Worm (Caenorhabditis elegans) whole organism, young adult: ENCODE measurements around the gene F46G10.2.

Experiments used
- B0336.3 ChIP-seq: fragments of 200-800 bp; sonication (Bioruptor generic); IDR thresholded peaks from 2 replicates; pipeline ENCODE4 v1.3.6; 2022; ENCODE audit warnings: missing genetic modification characterization, missing compliant biosample characterization
- C06A6.2 ChIP-seq: fragments of 200-800 bp; sonication (Bioruptor generic); conservative IDR thresholded peaks from 2 replicates; pipeline ENCODE4 v1.3.6; 2022; ENCODE audit warnings: missing genetic modification characterization, missing compliant biosample characterization
- F33H1.4 ChIP-seq: fragments of 200-800 bp; sonication (Bioruptor generic); IDR thresholded peaks from 2 replicates; pipeline ENCODE4 v1.3.6; 2022; ENCODE audit warnings: missing genetic modification reagents, missing genetic modification characterization, missing compliant biosample characterization
- F37B4.10 ChIP-seq: fragments of 200-800 bp; sonication (Bioruptor generic); IDR thresholded peaks from 2 replicates; pipeline ENCODE4 v1.3.6; 2022; ENCODE audit warnings: missing genetic modification characterization, missing compliant biosample characterization
- F39B2.1 ChIP-seq: fragments of 200-800 bp; sonication (Bioruptor generic); IDR thresholded peaks from 2 replicates; pipeline ENCODE4 v1.3.6; 2022; ENCODE audit warnings: missing genetic modification reagents, missing genetic modification characterization, missing compliant biosample characterization
- F49E8.2 ChIP-seq: sonication (generic microtip); optimal IDR thresholded peaks from 3 replicates; lab custom pipeline; 2017; ENCODE audit warnings: missing genetic modification characterization, mild to moderate bottlenecking, missing compliant biosample characterization, antibody characterized with exemption, moderate library complexity; ENCODE audit not compliant: insufficient read depth
- F55B11.4 ChIP-seq: sonication (generic microtip); optimal IDR thresholded peaks from 2 replicates; lab custom pipeline; 2016; ENCODE audit warnings: missing compliant biosample characterization, missing genetic modification characterization, borderline replicate concordance; ENCODE audit not compliant: insufficient read depth
- F57A8.1 ChIP-seq: fragments of 200-800 bp; sonication (Bioruptor generic); optimal IDR thresholded peaks from 2 replicates; lab custom pipeline; 2018; ENCODE audit warnings: mild to moderate bottlenecking, missing genetic modification characterization, moderate library complexity, missing compliant biosample characterization
- Y53F4B.3 ChIP-seq: fragments of 200-800 bp; sonication (Bioruptor generic); IDR thresholded peaks from 2 replicates; pipeline ENCODE4 v1.3.6; 2022; ENCODE audit warnings: missing genetic modification reagents, missing genetic modification characterization, missing compliant biosample characterization
- Y53G8AR.9 ChIP-seq: fragments of 200-800 bp; sonication (Bioruptor generic); conservative IDR thresholded peaks from 2 replicates; pipeline ENCODE4 v1.3.6; 2022; ENCODE audit warnings: missing genetic modification reagents, missing genetic modification characterization, missing compliant biosample characterization
- Y79H2A.3 ChIP-seq: fragments of 200-800 bp; sonication (Bioruptor generic); conservative IDR thresholded peaks from 2 replicates; pipeline ENCODE4 v1.3.6; 2022; ENCODE audit warnings: missing genetic modification reagents, missing genetic modification characterization, missing compliant biosample characterization
- aptf-2 ChIP-seq: fragments of 200-800 bp; sonication (Bioruptor generic); conservative IDR thresholded peaks from 2 replicates; pipeline ENCODE4 v1.3.6; 2022; ENCODE audit warnings: missing genetic modification reagents, missing genetic modification characterization, missing compliant biosample characterization
- attf-3 ChIP-seq: fragments of 200-800 bp; sonication (Bioruptor generic); conservative IDR thresholded peaks from 2 replicates; pipeline ENCODE4 v1.3.6; 2022; ENCODE audit warnings: missing genetic modification reagents, missing genetic modification characterization, missing compliant biosample characterization
- attf-6 ChIP-seq: fragments of 200-800 bp; sonication (Bioruptor generic); IDR thresholded peaks from 2 replicates; pipeline ENCODE4 v1.3.6; 2022; ENCODE audit warnings: missing genetic modification reagents, missing genetic modification characterization, missing compliant biosample characterization
- bed-2 ChIP-seq: fragments of 200-800 bp; sonication (Bioruptor generic); IDR thresholded peaks from 2 replicates; pipeline ENCODE4 v1.3.6; 2022; ENCODE audit warnings: missing genetic modification reagents, missing genetic modification characterization, missing compliant biosample characterization
- cebp-1 ChIP-seq, 2 experiments: fragments of 200-800 bp in 1 of 2; sonication (Bioruptor generic) in 1 of 2; sonication (generic microtip) in 1 of 2; IDR thresholded peaks in 1 of 2; optimal IDR thresholded peaks in 1 of 2; 2 replicates each; pipeline versions ENCODE4 v1.3.6 to Lab custom; 2017 to 2022; ENCODE audit warnings: missing compliant biosample characterization in 2 of 2, missing genetic modification characterization in 2 of 2, mild to moderate bottlenecking in 1 of 2, missing genetic modification reagents in 1 of 2, moderate library complexity in 1 of 2
- ceh-100 ChIP-seq: fragments of 200-800 bp; sonication (Bioruptor generic); IDR thresholded peaks from 2 replicates; pipeline ENCODE4 v1.3.6; 2022; ENCODE audit warnings: missing genetic modification reagents, missing genetic modification characterization, missing compliant biosample characterization
- ceh-58 ChIP-seq: fragments of 200-800 bp; sonication (Bioruptor generic); IDR thresholded peaks from 2 replicates; pipeline ENCODE4 v1.3.6; 2022; ENCODE audit warnings: missing genetic modification characterization, missing compliant biosample characterization
- dpff-1 ChIP-seq: sonication (generic microtip); optimal IDR thresholded peaks from 2 replicates; lab custom pipeline; 2017; ENCODE audit warnings: mild to moderate bottlenecking, missing genetic modification characterization, missing compliant biosample characterization
- efl-1 ChIP-seq: fragments of 150-350 bp; optimal IDR thresholded peaks from 2 replicates; lab custom pipeline; 2014; ENCODE audit warnings: missing biosample characterization, missing genetic modification reagents, missing genetic modification characterization
- egl-18 ChIP-seq: fragments of 200-800 bp; sonication (Bioruptor generic); IDR thresholded peaks from 2 replicates; pipeline ENCODE4 v1.3.6; 2022; ENCODE audit warnings: missing genetic modification reagents, missing genetic modification characterization, missing compliant biosample characterization
- egrh-3 ChIP-seq: fragments of 200-800 bp; sonication (Bioruptor generic); IDR thresholded peaks from 2 replicates; pipeline ENCODE4 v1.3.6; 2022; ENCODE audit warnings: missing genetic modification reagents, missing genetic modification characterization, missing compliant biosample characterization
- ekl-4 ChIP-seq: fragments of 200-800 bp; sonication (Bioruptor generic); IDR thresholded peaks from 2 replicates; pipeline ENCODE4 v1.3.6; 2022; ENCODE audit warnings: missing genetic modification reagents, missing genetic modification characterization, missing compliant biosample characterization
- hmg-20 ChIP-seq: fragments of 200-800 bp; sonication (Bioruptor generic); IDR thresholded peaks from 2 replicates; pipeline ENCODE4 v1.3.6; 2022; ENCODE audit warnings: missing genetic modification reagents, missing genetic modification characterization, missing compliant biosample characterization
- let-526 ChIP-seq: fragments of 200-800 bp; sonication (Bioruptor generic); IDR thresholded peaks from 2 replicates; pipeline ENCODE4 v1.3.6; 2022; ENCODE audit warnings: missing genetic modification reagents, missing genetic modification characterization, missing compliant biosample characterization
- lin-35 ChIP-seq, 3 experiments: fragments of 150-350 bp in 2 of 3; sonication (generic microtip) in 1 of 3; optimal IDR thresholded peaks; 2 replicates each; lab custom pipeline; 2014 to 2018; ENCODE audit warnings: missing biosample characterization in 3 of 3, missing genetic modification characterization in 3 of 3, missing genetic modification reagents in 3 of 3
- madf-8 ChIP-seq: fragments of 200-800 bp; sonication (Bioruptor generic); conservative IDR thresholded peaks from 2 replicates; pipeline ENCODE4 v1.3.6; 2022; ENCODE audit warnings: missing genetic modification reagents, missing genetic modification characterization, missing compliant biosample characterization
- nfya-1 ChIP-seq: sonication (generic microtip); optimal IDR thresholded peaks from 2 replicates; lab custom pipeline; 2017; ENCODE audit warnings: antibody characterized with exemption, missing compliant biosample characterization, missing genetic modification characterization, borderline replicate concordance; ENCODE audit not compliant: insufficient read depth
- nfya-2 ChIP-seq: fragments of 200-800 bp; sonication (Bioruptor generic); IDR thresholded peaks from 2 replicates; pipeline ENCODE4 v1.3.6; 2022; ENCODE audit warnings: missing genetic modification reagents, missing genetic modification characterization, missing compliant biosample characterization
- nhr-179 ChIP-seq: sonication (generic microtip); optimal IDR thresholded peaks from 2 replicates; lab custom pipeline; 2016; ENCODE audit warnings: mild to moderate bottlenecking, missing genetic modification characterization, missing compliant biosample characterization
- nhr-27 ChIP-seq: fragments of 200-800 bp; sonication (Bioruptor generic); optimal IDR thresholded peaks from 2 replicates; lab custom pipeline; 2018; ENCODE audit warnings: mild to moderate bottlenecking, missing genetic modification characterization, moderate library complexity, missing compliant biosample characterization
- nhr-80 ChIP-seq: sonication (generic microtip); optimal IDR thresholded peaks from 2 replicates; lab custom pipeline; 2016; ENCODE audit warnings: missing genetic modification characterization, missing compliant biosample characterization
- pha-4 ChIP-seq: fragments of 150-350 bp; sonication (generic microtip); optimal IDR thresholded peaks from 2 replicates; lab custom pipeline; 2014; ENCODE audit warnings: missing biosample characterization, missing genetic modification reagents, missing genetic modification characterization
- rcor-1 ChIP-seq: fragments of 200-800 bp; sonication (Bioruptor generic); IDR thresholded peaks from 2 replicates; pipeline ENCODE4 v1.3.6; 2022; ENCODE audit warnings: missing genetic modification reagents, missing genetic modification characterization, missing compliant biosample characterization
- snpc-1.1 ChIP-seq: sonication (generic microtip); optimal IDR thresholded peaks from 2 replicates; lab custom pipeline; 2017; ENCODE audit warnings: missing genetic modification characterization, mild to moderate bottlenecking, missing compliant biosample characterization, antibody characterized with exemption, moderate library complexity, missing genotype, missing genetic modification reagents; ENCODE audit not compliant: insufficient read depth
- snpc-4 ChIP-seq, 5 experiments: fragments of 150-350 bp in 1 of 5; sonication (generic microtip) in 4 of 5; optimal IDR thresholded peaks; 2 replicates each; lab custom pipeline; 2014 to 2018; ENCODE audit warnings: missing genetic modification characterization in 5 of 5, missing biosample characterization in 3 of 5, antibody characterized with exemption in 2 of 5, mild to moderate bottlenecking in 2 of 5, missing compliant biosample characterization in 2 of 5, missing genotype in 2 of 5, moderate library complexity in 2 of 5, missing genetic modification reagents in 1 of 5
- sptf-2 ChIP-seq: fragments of 200-800 bp; sonication (Bioruptor generic); optimal IDR thresholded peaks from 2 replicates; lab custom pipeline; 2018; ENCODE audit warnings: mild to moderate bottlenecking, missing genetic modification characterization, missing compliant biosample characterization
- zfh-2 ChIP-seq: fragments of 200-800 bp; sonication (Bioruptor generic); conservative IDR thresholded peaks from 2 replicates; pipeline ENCODE4 v1.3.6; 2022; ENCODE audit warnings: missing genetic modification reagents, missing genetic modification characterization, missing compliant biosample characterization
- zim-3 ChIP-seq: sonication (generic microtip); optimal IDR thresholded peaks from 2 replicates; lab custom pipeline; 2017; ENCODE audit warnings: mild to moderate bottlenecking, missing genetic modification characterization, moderate library complexity, missing compliant biosample characterization
- ztf-18 ChIP-seq: sonication (generic microtip); optimal IDR thresholded peaks from 2 replicates; lab custom pipeline; 2016; ENCODE audit warnings: missing genotype, mild to moderate bottlenecking, missing genetic modification characterization, missing compliant biosample characterization
- ztf-22 ChIP-seq: fragments of 200-800 bp; sonication (Bioruptor generic); optimal IDR thresholded peaks from 2 replicates; lab custom pipeline; 2018; ENCODE audit warnings: mild to moderate bottlenecking, missing genetic modification characterization, moderate library complexity, missing compliant biosample characterization
- ztf-25 ChIP-seq: fragments of 200-800 bp; sonication (Bioruptor generic); IDR thresholded peaks from 2 replicates; pipeline ENCODE4 v1.3.6; 2022; ENCODE audit warnings: missing genetic modification reagents, missing genetic modification characterization, missing compliant biosample characterization
- ztf-3 ChIP-seq: fragments of 200-800 bp; sonication (Bioruptor generic); optimal IDR thresholded peaks from 2 replicates; lab custom pipeline; 2018; ENCODE audit warnings: mild to moderate bottlenecking, missing genetic modification characterization, missing compliant biosample characterization

F46G10.2 gene

ce11 chrX:13366955-13367354 is 44.2 kb downstream of the F46G10.2 start:
- peak; percentile 69; the same call in 1 of the 2 replicates for TF ChIP-seq cebp-1 (GFP tag; IDR thresholded peaks at IDR 0.05; lab: Robert Waterston, UW)
- TF ChIP-seq cebp-1 (tag; optimal IDR thresholded peaks at IDR 0.05; lab: Kevin White, UChicago) = peak; percentile 87
- TF ChIP-seq sptf-2 = no peak

- no peak for TF ChIP-seq F49E8.2 (tag; lab: Kevin White, UChicago)
- no peak for TF ChIP-seq egl-18 (GFP tag; lab: Robert Waterston, UW)
- TF ChIP-seq ceh-100 = no peak
- TF ChIP-seq attf-3 (GFP tag; lab: Robert Waterston, UW) = no peak
- TF ChIP-seq egrh-3 (GFP tag; lab: Robert Waterston, UW) = no peak
- TF ChIP-seq ztf-22 (GFP tag; lab: Kevin White, UChicago) = peak; percentile 50
- TF ChIP-seq Y53G8AR.9 = no peak
- no peak for TF ChIP-seq hmg-20 (GFP tag; lab: Robert Waterston, UW)
- no peak for TF ChIP-seq Y53F4B.3 (GFP tag; lab: Robert Waterston, UW)
- TF ChIP-seq F33H1.4 = no peak
- TF ChIP-seq nhr-80 = peak; percentile 92
- TF ChIP-seq rcor-1 (GFP tag; lab: Robert Waterston, UW) = no peak
- TF ChIP-seq nfya-1 (tag; lab: Kevin White, UChicago) = no peak
- TF ChIP-seq F39B2.1 (GFP tag; lab: Robert Waterston, UW) = no peak
- TF ChIP-seq F55B11.4 (tag; lab: Kevin White, UChicago) = no peak
- no peak for TF ChIP-seq pha-4
- TF ChIP-seq cebp-1 (GFP tag; IDR thresholded peaks at IDR 0.05; lab: Robert Waterston, UW) = no peak
- peak; percentile 0 for TF ChIP-seq cebp-1 (tag; optimal IDR thresholded peaks at IDR 0.05; lab: Kevin White, UChicago)
- no peak for TF ChIP-seq F57A8.1 (GFP tag; lab: Kevin White, UChicago)
- no peak for TF ChIP-seq snpc-1.1 (tag; lab: Kevin White, UChicago)
- no peak for TF ChIP-seq Y79H2A.3 (GFP tag; lab: Robert Waterston, UW)
- no peak for TF ChIP-seq ztf-3 (GFP tag; lab: Kevin White, UChicago)
Measured at ce11 chrX:13368283-13368682, 45.5 kb downstream of the F46G10.2 start.

- TF ChIP-seq attf-6 (GFP tag; lab: Robert Waterston, UW) (no peak), C06A6.2 (GFP tag; lab: Robert Waterston, UW) (no peak), egrh-3 (GFP tag; lab: Robert Waterston, UW) (peak; percentile 48; the same call in 1 of the 2 replicates), ekl-4 (GFP tag; lab: Robert Waterston, UW) (no peak), zfh-2 (GFP tag; lab: Robert Waterston, UW) (peak; percentile 78), nhr-179 (tag; lab: Kevin White, UChicago) (no peak), aptf-2 (no peak), egl-18 (GFP tag; lab: Robert Waterston, UW) (no peak), madf-8 (GFP tag; lab: Robert Waterston, UW) (no peak), zim-3 (tag; lab: Kevin White, UChicago) (no peak), nfya-2 (no peak), efl-1 (GFP tag; lab: Kevin White, UChicago) (no peak)
Measured at ce11 chrX:13376185-13376584, 53.4 kb downstream of the F46G10.2 start.

ce11 chrX:13376851-13377250 is 54.1 kb downstream of the F46G10.2 start, which contains the start of the genes C49F8.14 and gem-1:
C49F8.14 (minus strand) TSS chrX:13376949.
gem-1 (minus strand) TSS chrX:13376992.
- TF ChIP-seq F37B4.10 (GFP tag; lab: Robert Waterston, UW) = no peak
- no peak for TF ChIP-seq F57A8.1 (GFP tag; lab: Kevin White, UChicago)
- no peak for TF ChIP-seq snpc-4 (GFP tag; optimal IDR thresholded peaks at IDR 0.05; lab: Kevin White, UChicago)
- no peak for TF ChIP-seq snpc-4 (tag; optimal IDR thresholded peaks at IDR 0.05; lab: Kevin White, UChicago)
- no peak for TF ChIP-seq let-526
- no peak for TF ChIP-seq nhr-27
- TF ChIP-seq dpff-1 = no peak
- no peak for TF ChIP-seq lin-35 (GFP tag; optimal IDR thresholded peaks at IDR 0.05; lab: Kevin White, UChicago)
- TF ChIP-seq Y53G8AR.9 = no peak
- TF ChIP-seq B0336.3 (GFP tag; lab: Robert Waterston, UW) = no peak
- no peak for TF ChIP-seq ceh-58 (GFP tag; lab: Robert Waterston, UW)
- TF ChIP-seq ztf-18 = no peak
- TF ChIP-seq ztf-25 (GFP tag; lab: Robert Waterston, UW) = no peak
- TF ChIP-seq bed-2 (GFP tag; lab: Robert Waterston, UW) = no peak
